Worm (Caenorhabditis elegans) whole organism, L1 larva: ENCODE results near the gene pid-1.

Experiments used
- C04F5.9 ChIP-seq: sonication (generic microtip); optimal IDR thresholded peaks from 2 replicates; lab custom pipeline; 2016; ENCODE audit warnings: missing genetic modification characterization, missing compliant biosample characterization
- C16A3.4 ChIP-seq: fragments of 150-350 bp; optimal IDR thresholded peaks from 2 replicates; lab custom pipeline; 2014; ENCODE audit warnings: missing biosample characterization, missing genetic modification characterization
- C34B4.2 ChIP-seq: sonication (generic microtip); optimal IDR thresholded peaks from 2 replicates; lab custom pipeline; 2017; ENCODE audit warnings: mild to moderate bottlenecking, missing genetic modification characterization, missing compliant biosample characterization
- Y116A8C.19 ChIP-seq: sonication (generic microtip); optimal IDR thresholded peaks from 2 replicates; lab custom pipeline; 2016; ENCODE audit warnings: missing compliant biosample characterization, missing genetic modification characterization, borderline replicate concordance
- ama-1 ChIP-seq: fragments of 150-350 bp; optimal IDR thresholded peaks from 2 replicates; lab custom pipeline; 2014
- ceh-63 ChIP-seq: fragments of 200-800 bp; sonication (Bioruptor generic); optimal IDR thresholded peaks from 2 replicates; lab custom pipeline; 2018; ENCODE audit warnings: mild to moderate bottlenecking, missing genetic modification characterization, missing compliant biosample characterization
- ceh-8 ChIP-seq: fragments of 200-800 bp; sonication (Bioruptor generic); optimal IDR thresholded peaks from 2 replicates; lab custom pipeline; 2018; ENCODE audit warnings: mild to moderate bottlenecking, missing genetic modification characterization, moderate library complexity, missing compliant biosample characterization
- ceh-88 ChIP-seq: fragments of 200-800 bp; sonication (Bioruptor generic); IDR thresholded peaks from 2 replicates; pipeline ENCODE4 v1.3.6; 2022; ENCODE audit warnings: missing genetic modification characterization, missing compliant biosample characterization
- ceh-90 ChIP-seq: sonication (generic microtip); optimal IDR thresholded peaks from 2 replicates; lab custom pipeline; 2016; ENCODE audit warnings: missing genetic modification characterization, missing compliant biosample characterization
- ces-1 ChIP-seq: fragments of 150-350 bp; optimal IDR thresholded peaks from 2 replicates; lab custom pipeline; 2014; ENCODE audit warnings: missing biosample characterization, missing genetic modification reagents, missing genetic modification characterization
- dsc-1 ChIP-seq: sonication (generic microtip); optimal IDR thresholded peaks from 2 replicates; lab custom pipeline; 2016; ENCODE audit warnings: mild to moderate bottlenecking, missing genetic modification characterization, missing compliant biosample characterization
- efl-1 ChIP-seq, 4 experiments: fragments of 150-350 bp; optimal IDR thresholded peaks in 3 of 4; peaks in 1 of 4; 1 replicate in 1 of 4; 2 replicates in 3 of 4; lab custom pipeline; 2014; ENCODE audit warnings: missing biosample characterization in 2 of 4, missing genetic modification characterization in 2 of 4, missing genetic modification reagents in 2 of 4
- egl-27 ChIP-seq, 2 experiments: fragments of 150-350 bp in 1 of 2; sonication (generic microtip); optimal IDR thresholded peaks; 3 replicates each; lab custom pipeline; 2017 to 2018; ENCODE audit warnings: missing biosample characterization in 2 of 2, missing genetic modification characterization in 2 of 2, missing genetic modification reagents in 2 of 2
- elt-2 ChIP-seq: sonication (generic microtip); optimal IDR thresholded peaks from 2 replicates; lab custom pipeline; 2016; ENCODE audit warnings: missing genetic modification characterization, mild to moderate bottlenecking, inconsistent platforms, missing compliant biosample characterization, missing genetic modification reagents
- fkh-10 ChIP-seq: sonication (generic microtip); optimal IDR thresholded peaks from 2 replicates; lab custom pipeline; 2017; ENCODE audit warnings: missing biosample characterization, missing genetic modification reagents, missing genetic modification characterization
- fkh-4 ChIP-seq: sonication (generic microtip); optimal IDR thresholded peaks from 2 replicates; lab custom pipeline; 2016; ENCODE audit warnings: missing compliant biosample characterization, missing genetic modification characterization, borderline replicate concordance
- fos-1 ChIP-seq: fragments of 150-350 bp; optimal IDR thresholded peaks from 2 replicates; lab custom pipeline; 2014; ENCODE audit warnings: missing biosample characterization, missing genetic modification characterization
- grh-1 ChIP-seq: fragments of 200-800 bp; sonication (Bioruptor generic); IDR thresholded peaks from 2 replicates; pipeline ENCODE4 v1.3.6; 2022; ENCODE audit warnings: missing genetic modification reagents, missing genetic modification characterization, missing compliant biosample characterization
- hlh-4 ChIP-seq: sonication (generic microtip); optimal IDR thresholded peaks from 2 replicates; lab custom pipeline; 2016; ENCODE audit warnings: mild to moderate bottlenecking, missing genetic modification characterization, missing compliant biosample characterization
- hpl-2 ChIP-seq: fragments of 150-350 bp; optimal IDR thresholded peaks from 2 replicates; lab custom pipeline; 2014; ENCODE audit warnings: missing biosample characterization, missing genetic modification reagents, missing genetic modification characterization
- irx-1 ChIP-seq: sonication (generic microtip); optimal IDR thresholded peaks from 2 replicates; lab custom pipeline; 2016; ENCODE audit warnings: missing genetic modification characterization, missing compliant biosample characterization
- isw-1 ChIP-seq: fragments of 200-800 bp; sonication (Bioruptor generic); IDR thresholded peaks from 2 replicates; pipeline ENCODE4 v1.3.6; 2022; ENCODE audit warnings: missing genetic modification characterization, missing compliant biosample characterization
- lin-13 ChIP-seq: fragments of 150-350 bp; optimal IDR thresholded peaks from 2 replicates; lab custom pipeline; 2014; ENCODE audit warnings: missing biosample characterization, missing genetic modification reagents, missing genetic modification characterization
- lin-14 ChIP-seq: fragments of 200-800 bp; sonication (Bioruptor generic); optimal IDR thresholded peaks from 2 replicates; lab custom pipeline; 2018; ENCODE audit warnings: mild to moderate bottlenecking, missing genetic modification characterization, moderate library complexity, missing compliant biosample characterization
- lin-15B ChIP-seq: fragments of 150-350 bp; sonication (generic microtip); optimal IDR thresholded peaks from 3 replicates; lab custom pipeline; 2014; ENCODE audit warnings: missing biosample characterization, missing genetic modification characterization
- lir-3 ChIP-seq: sonication (generic microtip); optimal IDR thresholded peaks from 2 replicates; lab custom pipeline; 2016; ENCODE audit warnings: mild to moderate bottlenecking, missing genetic modification characterization, moderate library complexity, missing compliant biosample characterization; ENCODE audit not compliant: poor library complexity
- lsy-2 ChIP-seq, 2 experiments: fragments of 150-350 bp; optimal IDR thresholded peaks; 2 replicates each; lab custom pipeline; 2014; ENCODE audit warnings: missing biosample characterization in 2 of 2, missing genetic modification characterization in 2 of 2
- nhr-11 ChIP-seq: fragments of 150-350 bp; optimal IDR thresholded peaks from 2 replicates; lab custom pipeline; 2014; ENCODE audit warnings: missing biosample characterization, missing genetic modification characterization
- nhr-12 ChIP-seq: sonication (generic microtip); optimal IDR thresholded peaks from 2 replicates; lab custom pipeline; 2017; ENCODE audit warnings: missing biosample characterization, missing genetic modification characterization
- nhr-19 ChIP-seq: fragments of 200-800 bp; sonication (Bioruptor generic); conservative IDR thresholded peaks from 2 replicates; pipeline ENCODE4 v1.3.6; 2022; ENCODE audit warnings: missing genetic modification characterization, missing compliant biosample characterization
- nhr-20 ChIP-seq: sonication (generic microtip); optimal IDR thresholded peaks from 2 replicates; lab custom pipeline; 2016; ENCODE audit warnings: mild to moderate bottlenecking, missing genetic modification characterization, missing compliant biosample characterization
- nhr-28 ChIP-seq: fragments of 150-350 bp; optimal IDR thresholded peaks from 2 replicates; lab custom pipeline; 2014; ENCODE audit warnings: missing biosample characterization, missing genetic modification characterization
- nhr-47 ChIP-seq: sonication (generic microtip); optimal IDR thresholded peaks from 2 replicates; lab custom pipeline; 2016; ENCODE audit warnings: mild to moderate bottlenecking, missing genetic modification characterization, moderate library complexity, missing compliant biosample characterization
- nhr-71 ChIP-seq: sonication (generic microtip); optimal IDR thresholded peaks from 2 replicates; lab custom pipeline; 2016; ENCODE audit warnings: mild to moderate bottlenecking, missing genetic modification characterization, moderate library complexity, missing compliant biosample characterization
- nhr-77 ChIP-seq: fragments of 150-350 bp; optimal IDR thresholded peaks from 2 replicates; lab custom pipeline; 2014; ENCODE audit warnings: missing biosample characterization, missing genetic modification characterization
- nhr-84 ChIP-seq: sonication (generic microtip); optimal IDR thresholded peaks from 2 replicates; lab custom pipeline; 2017; ENCODE audit warnings: missing biosample characterization, missing genetic modification characterization
- nhr-85 ChIP-seq: sonication (generic microtip); peaks from one replicate; lab custom pipeline; 2016; ENCODE audit warnings: missing genetic modification characterization, inconsistent platforms, missing compliant biosample characterization
- nhr-90 ChIP-seq: sonication (generic microtip); optimal IDR thresholded peaks from 2 replicates; lab custom pipeline; 2016; ENCODE audit warnings: mild to moderate bottlenecking, missing genetic modification characterization, missing compliant biosample characterization; ENCODE audit not compliant: poor library complexity
- pax-3 ChIP-seq: fragments of 200-800 bp; sonication (Bioruptor generic); optimal IDR thresholded peaks from 2 replicates; lab custom pipeline; 2018; ENCODE audit warnings: mild to moderate bottlenecking, missing genetic modification characterization, moderate library complexity, missing compliant biosample characterization
- skn-1 ChIP-seq: fragments of 150-350 bp; optimal IDR thresholded peaks from 2 replicates; lab custom pipeline; 2014; ENCODE audit warnings: missing biosample characterization, missing genetic modification characterization
- snpc-4 ChIP-seq: fragments of 150-350 bp; optimal IDR thresholded peaks from 2 replicates; lab custom pipeline; 2014; ENCODE audit warnings: missing biosample characterization, missing genetic modification characterization
- snu-23 ChIP-seq: sonication (generic microtip); optimal IDR thresholded peaks from 2 replicates; lab custom pipeline; 2016; ENCODE audit warnings: missing genetic modification characterization, missing compliant biosample characterization
- sptf-1 ChIP-seq: fragments of 150-350 bp; optimal IDR thresholded peaks from 2 replicates; lab custom pipeline; 2014; ENCODE audit warnings: missing biosample characterization, missing genetic modification characterization
- swsn-7 ChIP-seq: sonication (generic microtip); optimal IDR thresholded peaks from 2 replicates; lab custom pipeline; 2016; ENCODE audit warnings: missing genetic modification characterization, missing compliant biosample characterization
- tlp-1 ChIP-seq: fragments of 150-350 bp; optimal IDR thresholded peaks from 2 replicates; lab custom pipeline; 2014; ENCODE audit warnings: missing biosample characterization, missing genetic modification characterization
- unc-130 ChIP-seq: fragments of 150-350 bp; optimal IDR thresholded peaks from 2 replicates; lab custom pipeline; 2017; ENCODE audit warnings: missing biosample characterization, missing genetic modification characterization, inconsistent platforms
- unc-30 ChIP-seq: sonication (generic microtip); optimal IDR thresholded peaks from 2 replicates; lab custom pipeline; 2017; ENCODE audit warnings: missing biosample characterization, missing genetic modification characterization
- unc-62 ChIP-seq: fragments of 150-350 bp; optimal IDR thresholded peaks from 2 replicates; lab custom pipeline; 2014; ENCODE audit warnings: missing biosample characterization, missing genetic modification reagents, missing genetic modification characterization
- unc-98 ChIP-seq: fragments of 200-800 bp; sonication (Bioruptor generic); IDR thresholded peaks from 2 replicates; pipeline ENCODE4 v1.3.6; 2022; ENCODE audit warnings: missing genetic modification characterization, missing compliant biosample characterization
- xbp-1 ChIP-seq: sonication (generic microtip); optimal IDR thresholded peaks from 2 replicates; lab custom pipeline; 2016; ENCODE audit warnings: missing genetic modification characterization, missing compliant biosample characterization
- zip-4 ChIP-seq: fragments of 200-800 bp; sonication (Bioruptor generic); optimal IDR thresholded peaks from 2 replicates; lab custom pipeline; 2018; ENCODE audit warnings: mild to moderate bottlenecking, missing genetic modification characterization, moderate library complexity, missing compliant biosample characterization
- ztf-11 ChIP-seq, 2 experiments: sonication (generic microtip); optimal IDR thresholded peaks; 2 replicates each; lab custom pipeline; 2016 to 2017; ENCODE audit warnings: missing genetic modification characterization in 2 of 2, missing biosample characterization in 1 of 2, missing compliant biosample characterization in 1 of 2
- ztf-4 ChIP-seq: fragments of 150-350 bp; optimal IDR thresholded peaks from 2 replicates; lab custom pipeline; 2014; ENCODE audit warnings: missing biosample characterization, missing genetic modification characterization

Gene pid-1

DNA sequence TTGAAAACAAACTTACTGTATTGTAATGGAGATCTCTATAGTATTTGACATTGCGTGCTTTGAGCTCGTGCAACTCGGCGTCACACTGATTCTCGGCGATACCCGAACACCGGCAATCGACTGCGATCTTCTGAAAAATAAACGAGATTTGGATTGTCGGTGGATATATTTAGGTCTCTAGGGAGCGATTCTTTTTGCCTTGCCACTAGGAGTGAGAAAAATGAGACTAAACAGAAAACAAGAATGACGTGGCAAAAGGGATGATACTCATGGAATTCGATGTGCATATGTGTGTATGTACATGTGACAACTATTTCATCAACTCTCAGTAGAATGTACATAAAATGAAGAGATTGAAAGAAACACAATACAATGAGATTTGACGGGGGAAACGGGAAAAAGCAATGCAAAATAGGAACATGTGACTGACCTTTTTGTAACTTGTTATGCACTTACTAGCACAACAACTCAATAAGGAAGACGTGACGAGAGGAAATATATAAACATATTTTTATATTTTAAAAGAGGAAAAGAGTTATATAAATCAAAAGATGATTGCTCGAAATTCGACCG lies 24.3 kb upstream of the pid-1 start:
- TF ChIP-seq xbp-1 (tag; lab: Kevin White, UChicago) (no peak), nhr-71 (tag; lab: Kevin White, UChicago) (peak; percentile 49), unc-98 (no peak), ztf-11 (tag; optimal IDR thresholded peaks at IDR 0.05; lab: Kevin White, UChicago) (no peak), nhr-20 (tag; lab: Kevin White, UChicago) (no peak), snpc-4 (tag; lab: Kevin White, UChicago) (no peak), zip-4 (GFP tag; lab: Kevin White, UChicago) (no peak), isw-1 (no peak), fos-1 (no peak), swsn-7 (tag; lab: Kevin White, UChicago) (no peak), grh-1 (GFP tag; lab: Robert Waterston, UW) (no peak), elt-2 (tag; lab: Kevin White, UChicago) (no peak), C34B4.2 (tag; lab: Kevin White, UChicago) (no peak), nhr-12 (tag; lab: Kevin White, UChicago) (no peak), lir-3 (tag; lab: Kevin White, UChicago) (no peak), lin-14 (GFP tag; lab: Kevin White, UChicago) (peak; percentile 86), nhr-90 (tag; lab: Kevin White, UChicago) (no peak), tlp-1 (tag; lab: Kevin White, UChicago) (no peak), irx-1 (peak; percentile 25), unc-130 (tag; lab: Kevin White, UChicago) (no peak), Y116A8C.19 (tag; lab: Kevin White, UChicago) (no peak), unc-30 (tag; lab: Kevin White, UChicago) (no peak), ceh-90 (no peak), efl-1 (optimal IDR thresholded peaks at IDR 0.05; lab: Kevin White, UChicago) (no peak), efl-1 (GFP tag; optimal IDR thresholded peaks at IDR 0.05 in 1 of 2; lab: Kevin White, UChicago) (peak in 1 of 2 experiments; percentile 79), skn-1 (tag; lab: Kevin White, UChicago) (no peak), nhr-28 (tag; lab: Kevin White, UChicago) (no peak), C04F5.9 (tag; lab: Kevin White, UChicago) (no peak), ces-1 (GFP tag; lab: Kevin White, UChicago) (peak; percentile 39), dsc-1 (tag; lab: Kevin White, UChicago) (no peak), nhr-84 (tag; lab: Kevin White, UChicago) (no peak), unc-62 (GFP tag; lab: Kevin White, UChicago) (no peak), ceh-63 (GFP tag; lab: Kevin White, UChicago) (no peak), nhr-47 (peak; percentile 23), sptf-1 (no peak), ztf-4 (no peak), nhr-11 (tag; lab: Kevin White, UChicago) (no peak), C16A3.4 (tag; lab: Kevin White, UChicago) (no peak), lin-15B (tag; lab: Kevin White, UChicago) (no peak), nhr-77 (tag; lab: Kevin White, UChicago) (no peak), snu-23 (GFP tag; lab: Kevin White, UChicago) (no peak), lsy-2 (tag; optimal IDR thresholded peaks at IDR 0.05; lab: Kevin White, UChicago) (peak; percentile 29 to 43), ceh-88 (GFP tag; lab: Robert Waterston, UW) (no peak), lin-13 (GFP tag; lab: Kevin White, UChicago) (no peak), ama-1 (lab: Kevin White, UChicago) (no peak), nhr-85 (tag; lab: Kevin White, UChicago) (no peak), pax-3 (no peak), hlh-4 (tag; lab: Kevin White, UChicago) (no peak), fkh-4 (no peak), egl-27 (tag; optimal IDR thresholded peaks at IDR 0.05; lab: Kevin White, UChicago) (no peak), fkh-10 (peak; percentile 95), hpl-2 (GFP tag; lab: Kevin White, UChicago) (no peak), nhr-19 (GFP tag; lab: Robert Waterston, UW) (no peak), ceh-8 (peak; percentile 42)
